Fruit fly (Drosophila melanogaster) whole organism, prepupa: ENCODE data around the gene CG17110.

Experiments
- CG10631 ChIP-seq: fragments of 200-800 bp; sonication (Bioruptor generic); optimal IDR thresholded peaks from 2 replicates; lab custom pipeline; 2016; ENCODE audit warnings: missing biosample characterization, missing genetic modification characterization
- CG11294 ChIP-seq: fragments of 200-800 bp; sonication (Bioruptor generic); IDR thresholded peaks from 2 replicates; pipeline ENCODE4 v1.3.6; 2022; ENCODE audit warnings: missing biosample characterization, missing genetic modification characterization
- CG11762 ChIP-seq: fragments of 200-800 bp; sonication (Bioruptor generic); optimal IDR thresholded peaks from 3 replicates; lab custom pipeline; 2016; ENCODE audit warnings: missing biosample characterization, missing genetic modification characterization; ENCODE audit not compliant: insufficient read depth
- CG11902 ChIP-seq: fragments of 200-800 bp; sonication (Bioruptor generic); optimal IDR thresholded peaks from 3 replicates; lab custom pipeline; 2016; ENCODE audit warnings: missing biosample characterization, missing genetic modification characterization
- CG15336 ChIP-seq: fragments of 200-800 bp; sonication (Bioruptor generic); IDR thresholded peaks from 2 replicates; pipeline ENCODE4 v1.3.6; 2022; ENCODE audit warnings: missing biosample characterization, missing genetic modification characterization
- CG1621 ChIP-seq: fragments of 200-800 bp; sonication (Bioruptor generic); optimal IDR thresholded peaks from 3 replicates; lab custom pipeline; 2018; ENCODE audit warnings: missing biosample characterization, mild to moderate bottlenecking, missing genetic modification characterization
- CG16779 ChIP-seq: fragments of 200-800 bp; sonication (Bioruptor generic); optimal IDR thresholded peaks from 3 replicates; lab custom pipeline; 2017; ENCODE audit warnings: missing biosample characterization, mild to moderate bottlenecking, missing genetic modification characterization
- CG31627 ChIP-seq: fragments of 200-800 bp; sonication (Bioruptor generic); optimal IDR thresholded peaks from 3 replicates; lab custom pipeline; 2016; ENCODE audit warnings: missing biosample characterization, missing genetic modification characterization
- CG32006 ChIP-seq: fragments of 200-800 bp; sonication (Bioruptor generic); optimal IDR thresholded peaks from 3 replicates; lab custom pipeline; 2017; ENCODE audit warnings: missing biosample characterization, mild to moderate bottlenecking, missing genetic modification characterization
- CG34406 ChIP-seq: fragments of 200-800 bp; sonication (Bioruptor generic); optimal IDR thresholded peaks from 3 replicates; lab custom pipeline; 2016; ENCODE audit warnings: missing biosample characterization, missing genetic modification characterization
- CG3919 ChIP-seq: fragments of 200-800 bp; sonication (Bioruptor generic); optimal IDR thresholded peaks from 3 replicates; lab custom pipeline; 2016; ENCODE audit warnings: missing biosample characterization, missing genetic modification characterization
- CG6163 ChIP-seq: fragments of 200-800 bp; sonication (Bioruptor generic); IDR thresholded peaks from 3 replicates; pipeline ENCODE4 v1.3.6; 2022; ENCODE audit warnings: missing biosample characterization, missing genetic modification characterization
- CG6276 ChIP-seq: fragments of 200-800 bp; sonication (Bioruptor generic); optimal IDR thresholded peaks from 2 replicates; lab custom pipeline; 2017; ENCODE audit warnings: missing biosample characterization, mild to moderate bottlenecking, missing genetic modification characterization
- CG6792 ChIP-seq: fragments of 200-800 bp; sonication (Bioruptor generic); optimal IDR thresholded peaks from 3 replicates; lab custom pipeline; 2016; ENCODE audit warnings: missing biosample characterization, missing genetic modification characterization
- CG6808 ChIP-seq: fragments of 200-800 bp; sonication (Bioruptor generic); optimal IDR thresholded peaks from 3 replicates; lab custom pipeline; 2017; ENCODE audit warnings: missing biosample characterization, missing genetic modification characterization, mild to moderate bottlenecking, moderate library complexity, missing genetic modification reagents
- CG6854 ChIP-seq: fragments of 200-800 bp; sonication (Bioruptor generic); optimal IDR thresholded peaks from 2 replicates; lab custom pipeline; 2017; ENCODE audit warnings: missing biosample characterization, mild to moderate bottlenecking, missing genetic modification characterization
- CG7368 ChIP-seq: fragments of 200-800 bp; sonication (Bioruptor generic); optimal IDR thresholded peaks from 3 replicates; lab custom pipeline; 2016; ENCODE audit warnings: missing biosample characterization, missing genetic modification characterization
- CG8119 ChIP-seq: fragments of 200-800 bp; sonication (Bioruptor generic); IDR thresholded peaks from 3 replicates; pipeline ENCODE4 v1.3.6; 2022; ENCODE audit warnings: missing biosample characterization, missing genetic modification characterization
- CG9139 ChIP-seq: fragments of 200-800 bp; sonication (Bioruptor generic); optimal IDR thresholded peaks from 3 replicates; lab custom pipeline; 2017; ENCODE audit warnings: missing biosample characterization, mild to moderate bottlenecking, missing genetic modification characterization
- Eip75B ChIP-seq: fragments of 200-800 bp; sonication (Bioruptor generic); optimal IDR thresholded peaks from 3 replicates; lab custom pipeline; 2016; ENCODE audit warnings: missing biosample characterization, missing genetic modification characterization
- Eip78C ChIP-seq: fragments of 200-800 bp; sonication (Bioruptor generic); peaks from one replicate; lab custom pipeline; 2016; ENCODE audit warnings: missing biosample characterization, missing genetic modification characterization
- Eip93F ChIP-seq: fragments of 200-800 bp; sonication (Bioruptor generic); optimal IDR thresholded peaks from 2 replicates; lab custom pipeline; 2016; ENCODE audit warnings: missing biosample characterization, mild to moderate bottlenecking, missing genetic modification characterization
- Ets21C ChIP-seq: fragments of 200-800 bp; sonication (Bioruptor generic); optimal IDR thresholded peaks from 3 replicates; lab custom pipeline; 2016; ENCODE audit warnings: missing biosample characterization, missing genetic modification characterization
- Ets96B ChIP-seq: fragments of 200-800 bp; optimal IDR thresholded peaks from 2 replicates; lab custom pipeline; 2019; ENCODE audit warnings: missing biosample characterization, mild to moderate bottlenecking, missing genetic modification characterization, moderate library complexity
- Gug ChIP-seq: fragments of 200-800 bp; sonication (Bioruptor generic); IDR thresholded peaks from 2 replicates; pipeline ENCODE4 v1.3.6; 2022; ENCODE audit warnings: missing biosample characterization, missing genetic modification characterization
- Hr38 ChIP-seq: sonication (Bioruptor generic); optimal IDR thresholded peaks from 2 replicates; lab custom pipeline; 2016; ENCODE audit warnings: missing biosample characterization, missing genetic modification characterization
- Hr39 ChIP-seq: fragments of 200-800 bp; sonication (Bioruptor generic); optimal IDR thresholded peaks from 2 replicates; lab custom pipeline; 2016; ENCODE audit warnings: missing biosample characterization, missing genetic modification characterization
- Met ChIP-seq: fragments of 200-800 bp; sonication (Bioruptor generic); optimal IDR thresholded peaks from 3 replicates; lab custom pipeline; 2016; ENCODE audit warnings: missing biosample characterization, missing genetic modification characterization
- OdsH ChIP-seq: fragments of 200-800 bp; sonication (Bioruptor generic); optimal IDR thresholded peaks from 3 replicates; lab custom pipeline; 2016; ENCODE audit warnings: missing biosample characterization, missing genetic modification characterization
- Smox ChIP-seq: fragments of 200-800 bp; sonication (Bioruptor generic); optimal IDR thresholded peaks from 3 replicates; lab custom pipeline; 2016; ENCODE audit warnings: missing biosample characterization, missing genetic modification characterization
- Sox102F ChIP-seq: fragments of 200-800 bp; sonication (Bioruptor generic); optimal IDR thresholded peaks from 2 replicates; lab custom pipeline; 2016; ENCODE audit warnings: missing biosample characterization, mild to moderate bottlenecking, missing genetic modification characterization
- Sox14 ChIP-seq: fragments of 200-800 bp; sonication (Bioruptor generic); optimal IDR thresholded peaks from 3 replicates; lab custom pipeline; 2016; ENCODE audit warnings: missing biosample characterization, missing genetic modification characterization
- Sox15 ChIP-seq: fragments of 200-800 bp; sonication (Bioruptor generic); optimal IDR thresholded peaks from 3 replicates; lab custom pipeline; 2016; ENCODE audit warnings: missing biosample characterization, missing genetic modification characterization
- achi ChIP-seq: fragments of 200-800 bp; sonication (Bioruptor generic); optimal IDR thresholded peaks from 3 replicates; lab custom pipeline; 2016; ENCODE audit warnings: missing biosample characterization, missing genetic modification characterization
- acj6 ChIP-seq: fragments of 200-800 bp; sonication (Bioruptor generic); optimal IDR thresholded peaks from 3 replicates; lab custom pipeline; 2016; ENCODE audit warnings: missing biosample characterization, missing genetic modification characterization
- cyc ChIP-seq: fragments of 200-800 bp; sonication (Bioruptor generic); optimal IDR thresholded peaks from 3 replicates; lab custom pipeline; 2016; ENCODE audit warnings: missing biosample characterization, missing genetic modification characterization
- dac ChIP-seq: fragments of 200-800 bp; sonication (Bioruptor generic); optimal IDR thresholded peaks from 2 replicates; lab custom pipeline; 2017; ENCODE audit warnings: missing biosample characterization, mild to moderate bottlenecking, missing genetic modification characterization
- dsx ChIP-seq: fragments of 200-800 bp; optimal IDR thresholded peaks from 3 replicates; lab custom pipeline; 2019; ENCODE audit warnings: missing biosample characterization, mild to moderate bottlenecking, missing genetic modification characterization, moderate library complexity; ENCODE audit not compliant: poor library complexity, severe bottlenecking
- eg ChIP-seq: fragments of 200-800 bp; sonication (Bioruptor generic); IDR thresholded peaks from 3 replicates; pipeline ENCODE4 v1.3.6; 2022; ENCODE audit warnings: missing biosample characterization, missing genetic modification characterization
- esn ChIP-seq: fragments of 200-800 bp; sonication (Bioruptor generic); optimal IDR thresholded peaks from 2 replicates; lab custom pipeline; 2016; ENCODE audit warnings: missing biosample characterization, mild to moderate bottlenecking, missing genetic modification characterization, moderate library complexity
- fd59A ChIP-seq: fragments of 200-800 bp; sonication (Bioruptor generic); optimal IDR thresholded peaks from 2 replicates; lab custom pipeline; 2017; ENCODE audit warnings: missing biosample characterization, mild to moderate bottlenecking, missing genetic modification characterization, missing genetic modification reagents
- fd85E ChIP-seq: fragments of 200-800 bp; sonication (Bioruptor generic); optimal IDR thresholded peaks from 3 replicates; lab custom pipeline; 2016; ENCODE audit warnings: missing biosample characterization, missing genetic modification characterization
- fkh ChIP-seq: fragments of 200-800 bp; sonication (Bioruptor generic); optimal IDR thresholded peaks from 3 replicates; lab custom pipeline; 2017; ENCODE audit warnings: missing biosample characterization, mild to moderate bottlenecking, missing genetic modification characterization, moderate library complexity
- lz ChIP-seq: fragments of 200-800 bp; sonication (Bioruptor generic); optimal IDR thresholded peaks from 3 replicates; lab custom pipeline; 2016; ENCODE audit warnings: missing biosample characterization, missing genetic modification characterization
- net ChIP-seq: fragments of 200-800 bp; sonication (Bioruptor generic); optimal IDR thresholded peaks from 3 replicates; lab custom pipeline; 2016; ENCODE audit warnings: missing biosample characterization, missing genetic modification characterization
- ss ChIP-seq, 2 experiments: fragments of 200-800 bp; sonication (Bioruptor generic); optimal IDR thresholded peaks; 2 replicates in 1 of 2; 3 replicates in 1 of 2; lab custom pipeline; 2017 to 2018; ENCODE audit warnings: mild to moderate bottlenecking in 2 of 2, missing biosample characterization in 2 of 2, missing genetic modification characterization in 2 of 2, moderate library complexity in 1 of 2
- svp ChIP-seq: fragments of 200-800 bp; sonication (Bioruptor generic); peaks from one replicate; lab custom pipeline; 2016; ENCODE audit warnings: missing biosample characterization, missing genetic modification characterization
- topi ChIP-seq: fragments of 200-800 bp; sonication (Bioruptor generic); optimal IDR thresholded peaks from 3 replicates; lab custom pipeline; 2016; ENCODE audit warnings: missing biosample characterization, missing genetic modification characterization
- vri ChIP-seq: fragments of 200-800 bp; sonication (Bioruptor generic); optimal IDR thresholded peaks from 3 replicates; lab custom pipeline; 2016; ENCODE audit warnings: missing biosample characterization, mild to moderate bottlenecking, missing genetic modification characterization

Gene CG17110

dm6 chr3R:23110724-23111123 lies 19.2 kb downstream of the CG17110 start:
- no peak for TF ChIP-seq CG9139 (GFP tag; lab: Kevin White, UChicago)
- TF ChIP-seq Sox14, result no peak
- TF ChIP-seq CG15336, result no peak
- TF ChIP-seq CG32006 (GFP tag; lab: Kevin White, UChicago), result peak; percentile 19
- TF ChIP-seq CG6276, result no peak
- TF ChIP-seq cyc, result no peak
- TF ChIP-seq Gug (GFP tag; lab: Robert Waterston, UW), result no peak

dm6 chr3R:23112680-23113362 lies 21.3 kb downstream of the CG17110 start, which contains the start of gene Cow:
Gene Cow (minus strand): TSS chr3R:23112730.
- TF ChIP-seq CG8119 (GFP tag; lab: Robert Waterston, UW) (peak; percentile 54; the same call in 2 of the 3 replicates), Eip78C (peak; percentile 81), vri (no peak), ss (GFP tag; optimal IDR thresholded peaks at IDR 0.05; lab: Kevin White, UChicago) (peak; percentile 2 to 3), Eip75B (GFP tag; lab: Kevin White, UChicago) (peak; percentile 46), Sox102F (GFP tag; lab: Kevin White, UChicago) (peak; percentile 30), OdsH (GFP tag; lab: Kevin White, UChicago) (peak; percentile 48), CG11294 (GFP tag; lab: Robert Waterston, UW) (peak; percentile 48; the same call in 1 of the 2 replicates), Ets96B (tag; lab: Kevin White, UChicago) (peak; percentile 29), CG16779 (tag; lab: Kevin White, UChicago) (no peak), Eip93F (GFP tag; lab: Kevin White, UChicago) (no peak), cyc (peak; percentile 40), CG9139 (GFP tag; lab: Kevin White, UChicago) (no peak), CG32006 (GFP tag; lab: Kevin White, UChicago) (peak; percentile 56), svp (GFP tag; lab: Kevin White, UChicago) (peak; percentile 70), Ets21C (GFP tag; lab: Kevin White, UChicago) (no peak), acj6 (peak; percentile 33), CG7368 (GFP tag; lab: Kevin White, UChicago) (no peak), net (GFP tag; lab: Kevin White, UChicago) (no peak), CG31627 (GFP tag; lab: Kevin White, UChicago) (peak; percentile 34), dsx (GFP tag; lab: Kevin White, UChicago) (peak; percentile 33), Smox (GFP tag; lab: Kevin White, UChicago) (peak; percentile 24), CG6163 (GFP tag; lab: Robert Waterston, UW) (peak; percentile 59), esn (GFP tag; lab: Kevin White, UChicago) (no peak), CG10631 (GFP tag; lab: Kevin White, UChicago) (peak; percentile 31), Met (GFP tag; lab: Kevin White, UChicago) (peak; percentile 37), Hr39 (GFP tag; lab: Kevin White, UChicago) (peak; percentile 15), CG34406 (GFP tag; lab: Kevin White, UChicago) (no peak), CG6808 (GFP tag; lab: Kevin White, UChicago) (peak; percentile 12), CG11902 (GFP tag; lab: Kevin White, UChicago) (no peak), Sox15 (GFP tag; lab: Kevin White, UChicago) (no peak), Hr38 (no peak), fkh (GFP tag; lab: Kevin White, UChicago) (no peak), fd59A (GFP tag; lab: Kevin White, UChicago) (no peak), CG6854 (GFP tag; lab: Kevin White, UChicago) (no peak), CG11762 (GFP tag; lab: Kevin White, UChicago) (peak; percentile 2), dac (peak; percentile 9), lz (GFP tag; lab: Kevin White, UChicago) (peak; percentile 40), CG15336 (peak; percentile 36; the same call in 1 of the 2 replicates), Sox14 (peak; percentile 12), CG6792 (GFP tag; lab: Kevin White, UChicago) (peak; percentile 40), topi (GFP tag; lab: Kevin White, UChicago) (peak; percentile 46), eg (GFP tag; lab: Robert Waterston, UW) (peak; percentile 70), fd85E (GFP tag; lab: Kevin White, UChicago) (no peak), CG1621 (tag; lab: Kevin White, UChicago) (peak; percentile 17), achi (peak; percentile 43), CG3919 (peak; percentile 35), Gug (GFP tag; lab: Robert Waterston, UW) (peak; percentile 59)
